Fruit fly (Drosophila melanogaster): ENCODE results near the gene CG42564.

DNA sequence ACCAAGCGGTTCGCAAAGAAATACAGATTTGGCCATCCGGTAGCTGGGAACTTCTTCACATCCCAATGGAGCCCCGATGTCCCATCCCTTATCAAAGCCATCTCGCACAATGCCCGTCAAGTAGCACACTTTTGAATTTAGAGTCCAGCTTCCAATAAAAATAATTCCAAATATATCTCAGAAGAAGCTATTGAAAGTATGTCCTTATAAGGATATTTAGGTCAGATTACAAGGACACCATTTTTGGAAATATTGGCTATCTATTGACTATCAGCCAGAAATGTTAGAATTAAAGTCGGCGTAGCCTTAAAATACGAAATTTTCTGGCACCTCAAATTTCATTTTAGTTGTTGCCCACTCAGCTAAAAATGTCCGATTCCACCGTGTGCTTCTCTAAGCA lies 31.6 kb upstream of the CG42564 start, which contains the start of gene CG10298:
- TF ChIP-seq Sin3A (optimal IDR thresholded peaks at IDR 0.05) (no peak), psq (optimal IDR thresholded peaks at IDR 0.05) (no peak)
